Worm (Caenorhabditis elegans) whole organism, midembryonic: ENCODE results near the gene abcf-1.

Source experiments
- T22C8.4 ChIP-seq: fragments of 200-800 bp; sonication (Bioruptor generic); IDR thresholded peaks from 2 replicates; pipeline ENCODE4 v1.3.6; 2022; ENCODE audit warnings: missing genetic modification characterization, missing compliant biosample characterization
- cog-1 ChIP-seq: sonication (generic microtip); optimal IDR thresholded peaks from 2 replicates; lab custom pipeline; 2016; ENCODE audit warnings: missing genetic modification characterization, missing compliant biosample characterization
- flt-1 ChIP-seq: fragments of 200-800 bp; sonication (Bioruptor generic); IDR thresholded peaks from 2 replicates; pipeline ENCODE4 v1.3.6; 2022; ENCODE audit warnings: missing genetic modification characterization, missing compliant biosample characterization
- klf-2 ChIP-seq: fragments of 200-800 bp; sonication (Bioruptor generic); conservative IDR thresholded peaks from 2 replicates; pipeline ENCODE4 v1.3.6; 2022; ENCODE audit warnings: missing genetic modification reagents, missing genetic modification characterization, missing compliant biosample characterization
- med-1 ChIP-seq: sonication (generic microtip); optimal IDR thresholded peaks from 2 replicates; lab custom pipeline; 2017; ENCODE audit warnings: missing genetic modification characterization, mild to moderate bottlenecking, missing compliant biosample characterization, antibody characterized with exemption, missing genetic modification reagents; ENCODE audit not compliant: insufficient read depth
- ref-1 ChIP-seq: fragments of 200-800 bp; sonication (Bioruptor generic); conservative IDR thresholded peaks from 2 replicates; pipeline ENCODE4 v1.3.6; 2022; ENCODE audit warnings: missing genetic modification reagents, missing genetic modification characterization, missing compliant biosample characterization
- tab-1 ChIP-seq: fragments of 200-800 bp; sonication (Bioruptor generic); IDR thresholded peaks from 2 replicates; pipeline ENCODE4 v1.3.6; 2022; ENCODE audit warnings: missing genetic modification characterization, missing compliant biosample characterization
- ztf-23 ChIP-seq: fragments of 200-800 bp; sonication (Bioruptor generic); IDR thresholded peaks from 2 replicates; pipeline ENCODE4 v1.3.6; 2022; ENCODE audit warnings: missing genetic modification reagents, missing genetic modification characterization, missing compliant biosample characterization
- ztf-29 ChIP-seq: fragments of 200-800 bp; sonication (Bioruptor generic); IDR thresholded peaks from 2 replicates; pipeline ENCODE4 v1.3.6; 2022; ENCODE audit warnings: missing genetic modification reagents, missing genetic modification characterization, missing compliant biosample characterization

The abcf-1 gene

ce11 chrV:12795196-12795595 lies 32.0 kb upstream of the abcf-1 start, which contains the start of gene ugt-4:
Gene ugt-4, minus strand, starts transcription at chrV:12795336.
- no peak for TF ChIP-seq cog-1 (tag; lab: Kevin White, UChicago)
- TF ChIP-seq T22C8.4 (GFP tag; lab: Robert Waterston, UW) = no peak
- no peak for TF ChIP-seq ztf-23 (GFP tag; lab: Robert Waterston, UW)
- no peak for TF ChIP-seq ztf-29 (GFP tag; lab: Robert Waterston, UW)
- no peak for TF ChIP-seq ref-1 (GFP tag; lab: Robert Waterston, UW)
- no peak for TF ChIP-seq tab-1 (GFP tag; lab: Robert Waterston, UW)
- TF ChIP-seq klf-2 (GFP tag; lab: Robert Waterston, UW) = no peak
- TF ChIP-seq med-1 (GFP tag; lab: Kevin White, UChicago) = no peak
- no peak for TF ChIP-seq flt-1

DNA sequence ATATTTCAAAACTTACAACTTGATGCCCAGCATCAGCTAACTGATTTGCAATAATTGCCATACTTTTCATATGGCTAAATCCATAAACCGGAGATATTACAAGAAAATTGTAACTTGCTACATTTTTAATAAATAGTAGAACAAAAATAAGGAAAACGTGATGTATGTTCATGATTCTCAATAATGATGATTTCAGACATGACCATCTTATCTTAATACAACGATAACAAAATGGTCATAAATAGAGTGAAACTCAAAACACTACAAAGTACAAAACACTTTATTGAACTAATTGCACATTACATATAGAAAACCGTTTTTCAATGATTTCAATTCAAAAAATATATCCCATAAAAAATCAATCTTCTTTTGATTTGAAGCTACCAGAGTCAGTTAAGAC lies 29.6 kb upstream of the abcf-1 start, which contains the start of gene ugt-5:
Gene ugt-5, minus strand, starts transcription at position 214 of the 400 bp plus-strand sequence.
- TF ChIP-seq tab-1 (GFP tag; lab: Robert Waterston, UW) (no peak), flt-1 (no peak), ztf-23 (GFP tag; lab: Robert Waterston, UW) (no peak), cog-1 (tag; lab: Kevin White, UChicago) (no peak), klf-2 (GFP tag; lab: Robert Waterston, UW) (no peak), T22C8.4 (GFP tag; lab: Robert Waterston, UW) (no peak), ref-1 (GFP tag; lab: Robert Waterston, UW) (no peak), ztf-29 (GFP tag; lab: Robert Waterston, UW) (no peak), med-1 (GFP tag; lab: Kevin White, UChicago) (no peak)

DNA sequence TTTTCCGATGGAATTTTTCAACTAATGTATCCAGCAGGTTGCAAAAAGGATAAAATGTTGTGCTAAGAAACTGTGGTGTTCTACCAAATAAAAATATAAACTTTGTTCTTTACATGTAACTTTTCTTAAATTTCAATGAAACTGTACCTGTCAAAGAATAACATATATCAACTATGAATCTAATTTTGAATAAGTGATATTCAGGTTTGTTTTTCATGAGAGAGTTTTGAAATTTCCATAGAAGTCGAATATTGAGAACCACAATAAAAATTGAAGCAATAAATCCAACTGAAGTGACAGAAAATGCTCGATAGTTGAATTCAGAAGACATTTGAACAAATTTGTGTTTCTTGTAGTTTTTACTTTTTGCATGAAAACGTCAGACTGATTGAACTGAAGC lies 27.0 kb upstream of the abcf-1 start, which contains the start of gene srbc-43:
Gene srbc-43, minus strand, starts transcription at position 331 of the 400 bp plus-strand sequence.
- no peak for TF ChIP-seq ztf-29 (GFP tag; lab: Robert Waterston, UW)
- TF ChIP-seq T22C8.4 (GFP tag; lab: Robert Waterston, UW) = no peak
- no peak for TF ChIP-seq cog-1 (tag; lab: Kevin White, UChicago)
- no peak for TF ChIP-seq tab-1 (GFP tag; lab: Robert Waterston, UW)
- TF ChIP-seq ztf-23 (GFP tag; lab: Robert Waterston, UW) = no peak
- no peak for TF ChIP-seq med-1 (GFP tag; lab: Kevin White, UChicago)
- no peak for TF ChIP-seq flt-1
- TF ChIP-seq ref-1 (GFP tag; lab: Robert Waterston, UW) = no peak
- no peak for TF ChIP-seq klf-2 (GFP tag; lab: Robert Waterston, UW)

- TF ChIP-seq med-1 (GFP tag; lab: Kevin White, UChicago) (no peak), flt-1 (no peak), cog-1 (tag; lab: Kevin White, UChicago) (no peak), ztf-29 (GFP tag; lab: Robert Waterston, UW) (no peak), ztf-23 (GFP tag; lab: Robert Waterston, UW) (no peak), tab-1 (GFP tag; lab: Robert Waterston, UW) (no peak), klf-2 (GFP tag; lab: Robert Waterston, UW) (no peak), ref-1 (GFP tag; lab: Robert Waterston, UW) (no peak), T22C8.4 (GFP tag; lab: Robert Waterston, UW) (no peak)
Observed at ce11 chrV:12788451-12788850, 25.3 kb upstream of the abcf-1 start, which contains the start of gene srbc-44. Gene srbc-44, minus strand, starts transcription at chrV:12788551.

- TF ChIP-seq klf-2 (GFP tag; lab: Robert Waterston, UW) (no peak), cog-1 (tag; lab: Kevin White, UChicago) (no peak), ztf-23 (GFP tag; lab: Robert Waterston, UW) (no peak), ref-1 (GFP tag; lab: Robert Waterston, UW) (no peak), ztf-29 (GFP tag; lab: Robert Waterston, UW) (no peak), flt-1 (no peak), med-1 (GFP tag; lab: Kevin White, UChicago) (no peak), tab-1 (GFP tag; lab: Robert Waterston, UW) (no peak), T22C8.4 (GFP tag; lab: Robert Waterston, UW) (no peak)
Observed at ce11 chrV:12787026-12787425, 23.9 kb upstream of the abcf-1 start, which contains the start of gene fkb-4. Gene fkb-4, minus strand, starts transcription at chrV:12787126.

DNA sequence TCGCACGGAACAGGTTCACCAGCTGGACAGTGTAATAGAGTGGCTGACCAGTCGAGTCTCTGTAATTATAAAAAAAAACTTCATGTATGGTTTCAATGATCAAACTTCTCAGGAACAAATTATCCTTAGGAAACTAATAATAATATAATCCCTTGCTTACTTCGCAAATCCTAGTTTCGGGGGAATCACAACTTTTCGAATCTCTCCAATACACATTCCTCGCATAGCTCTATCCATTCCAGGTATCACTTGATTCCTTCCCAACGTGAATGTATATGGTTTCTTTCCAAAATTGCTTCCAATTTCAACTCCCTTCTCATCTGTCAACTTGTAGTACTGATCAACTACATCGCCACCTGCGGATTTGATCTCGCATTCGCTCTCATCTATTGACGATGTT lies 23.2 kb upstream of the abcf-1 start:
- TF ChIP-seq med-1 (GFP tag; lab: Kevin White, UChicago) (no peak), flt-1 (no peak), klf-2 (GFP tag; lab: Robert Waterston, UW) (no peak), ztf-29 (GFP tag; lab: Robert Waterston, UW) (no peak), cog-1 (tag; lab: Kevin White, UChicago) (no peak), ztf-23 (GFP tag; lab: Robert Waterston, UW) (no peak), T22C8.4 (GFP tag; lab: Robert Waterston, UW) (no peak), tab-1 (GFP tag; lab: Robert Waterston, UW) (no peak), ref-1 (GFP tag; lab: Robert Waterston, UW) (no peak)

ce11 chrV:12784861-12785260 lies 21.7 kb upstream of the abcf-1 start, which contains the start of gene sre-20:
Gene sre-20, minus strand, starts transcription at chrV:12784961.
- TF ChIP-seq T22C8.4 (GFP tag; lab: Robert Waterston, UW) (no peak), cog-1 (tag; lab: Kevin White, UChicago) (no peak), med-1 (GFP tag; lab: Kevin White, UChicago) (no peak), flt-1 (no peak), ztf-29 (GFP tag; lab: Robert Waterston, UW) (no peak), klf-2 (GFP tag; lab: Robert Waterston, UW) (no peak), ref-1 (GFP tag; lab: Robert Waterston, UW) (no peak)

DNA sequence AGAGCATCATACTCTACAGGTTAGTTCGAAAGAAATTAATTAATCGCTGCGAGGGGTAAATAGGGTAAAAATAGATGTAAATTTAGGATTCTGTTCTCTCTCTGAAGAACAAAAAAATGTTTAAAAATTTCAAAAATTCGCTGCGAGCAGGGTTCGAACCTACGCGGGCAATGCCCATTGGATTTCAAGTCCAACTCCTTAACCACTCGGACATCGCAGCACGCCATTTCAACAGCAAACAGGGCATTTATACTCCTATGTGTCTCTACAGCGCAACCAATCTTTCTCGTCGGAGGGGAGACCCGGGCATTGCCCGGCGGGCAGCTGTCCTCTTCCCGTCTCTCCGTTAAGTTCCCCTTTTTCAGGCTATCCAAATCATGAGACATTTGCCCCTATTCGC lies 17.1 kb upstream of the abcf-1 start:
- peak; percentile 97 for TF ChIP-seq flt-1
- peak; percentile 67 for TF ChIP-seq med-1 (GFP tag; lab: Kevin White, UChicago)
- TF ChIP-seq ref-1 (GFP tag; lab: Robert Waterston, UW) = peak; percentile 90
- peak; percentile 96 for TF ChIP-seq ztf-29 (GFP tag; lab: Robert Waterston, UW)
- TF ChIP-seq tab-1 (GFP tag; lab: Robert Waterston, UW) = peak; percentile 96
- peak; percentile 98 for TF ChIP-seq klf-2 (GFP tag; lab: Robert Waterston, UW)
- TF ChIP-seq T22C8.4 (GFP tag; lab: Robert Waterston, UW) = peak; percentile 93
- peak; percentile 58 for TF ChIP-seq cog-1 (tag; lab: Kevin White, UChicago)
- TF ChIP-seq ztf-23 (GFP tag; lab: Robert Waterston, UW) = peak; percentile 97
